Fruit fly (Drosophila melanogaster) whole organism, embryonic: ENCODE data around the gene chic.

ENCODE experiments used
- Blimp-1 ChIP-seq: fragments of 200-800 bp; sonication (Bioruptor generic); optimal IDR thresholded peaks from 3 replicates; lab custom pipeline; 2018; ENCODE audit warnings: missing biosample characterization, missing genetic modification characterization, mild to moderate bottlenecking, moderate library complexity, missing genetic modification reagents
- CG10543 ChIP-seq: fragments of 200-800 bp; sonication (Bioruptor generic); optimal IDR thresholded peaks from 3 replicates; lab custom pipeline; 2017; ENCODE audit warnings: missing biosample characterization, mild to moderate bottlenecking, missing genetic modification characterization, moderate library complexity
- CG10654 ChIP-seq: fragments of 200-800 bp; sonication (Bioruptor generic); optimal IDR thresholded peaks from 2 replicates; lab custom pipeline; 2016; ENCODE audit warnings: missing biosample characterization, missing genetic modification characterization
- CG15479 ChIP-seq: fragments of 200-800 bp; sonication (Bioruptor generic); optimal IDR thresholded peaks from 3 replicates; lab custom pipeline; 2019; ENCODE audit warnings: missing biosample characterization, mild to moderate bottlenecking, missing genetic modification characterization, moderate library complexity
- CG17328 ChIP-seq: fragments of 200-800 bp; sonication (Bioruptor generic); IDR thresholded peaks from 2 replicates; pipeline ENCODE4 v1.3.6; 2022; ENCODE audit warnings: missing biosample characterization, missing genetic modification characterization
- CG18599 ChIP-seq: fragments of 200-800 bp; sonication (Bioruptor generic); optimal IDR thresholded peaks from 3 replicates; lab custom pipeline; 2017; ENCODE audit warnings: missing biosample characterization, missing genetic modification characterization, mild to moderate bottlenecking, moderate library complexity, missing genetic modification reagents
- CG30403 ChIP-seq: fragments of 200-800 bp; sonication (Bioruptor generic); optimal IDR thresholded peaks from 3 replicates; lab custom pipeline; 2016; ENCODE audit warnings: missing biosample characterization, missing genetic modification characterization
- CG34422 ChIP-seq: fragments of 200-800 bp; sonication (Bioruptor generic); IDR thresholded peaks from 3 replicates; pipeline ENCODE4 v1.3.6; 2022; ENCODE audit warnings: missing biosample characterization, missing genetic modification characterization
- CG3995 ChIP-seq: fragments of 200-800 bp; sonication (Bioruptor generic); optimal IDR thresholded peaks from 3 replicates; lab custom pipeline; 2016; ENCODE audit warnings: missing biosample characterization, missing genetic modification characterization
- CG6683 ChIP-seq: fragments of 200-800 bp; sonication (Bioruptor generic); optimal IDR thresholded peaks from 2 replicates; lab custom pipeline; 2017; ENCODE audit warnings: missing biosample characterization, mild to moderate bottlenecking, missing genetic modification characterization, missing genetic modification reagents
- CG7839 ChIP-seq: fragments of 200-800 bp; sonication (Bioruptor generic); optimal IDR thresholded peaks from 3 replicates; lab custom pipeline; 2018; ENCODE audit warnings: missing biosample characterization, mild to moderate bottlenecking, missing genetic modification characterization, moderate library complexity
- GATAe ChIP-seq: fragments of 200-800 bp; sonication (Bioruptor generic); conservative IDR thresholded peaks from 2 replicates; pipeline ENCODE4 v1.3.6; 2022; ENCODE audit warnings: missing biosample characterization, missing genetic modification characterization
- H15 ChIP-seq: fragments of 200-800 bp; sonication (Bioruptor generic); IDR thresholded peaks from 3 replicates; pipeline ENCODE4 v1.3.6; 2022; ENCODE audit warnings: missing biosample characterization, missing genetic modification characterization
- H2.0 ChIP-seq: fragments of 200-800 bp; sonication (Bioruptor generic); IDR thresholded peaks from 2 replicates; pipeline ENCODE4 v1.3.6; 2022; ENCODE audit warnings: missing biosample characterization, missing genetic modification characterization
- HLH4C ChIP-seq: fragments of 200-800 bp; sonication (Bioruptor generic); IDR thresholded peaks from 3 replicates; pipeline ENCODE4 v1.3.6; 2022; ENCODE audit warnings: missing biosample characterization, missing genetic modification characterization; ENCODE audit not compliant: partially characterized antibody
- HLHmδ ChIP-seq: fragments of 200-800 bp; sonication (Bioruptor generic); optimal IDR thresholded peaks from 2 replicates; lab custom pipeline; 2018; ENCODE audit warnings: missing biosample characterization, mild to moderate bottlenecking, missing genetic modification characterization, moderate library complexity
- Hr51 ChIP-seq, 2 experiments: fragments of 200-800 bp; sonication (Bioruptor generic); optimal IDR thresholded peaks; 2 replicates in 1 of 2; 3 replicates in 1 of 2; lab custom pipeline; 2016 to 2018; ENCODE audit warnings: missing biosample characterization in 2 of 2, missing genetic modification characterization in 2 of 2, mild to moderate bottlenecking in 1 of 2, moderate library complexity in 1 of 2
- Myb ChIP-seq: fragments of 200-800 bp; sonication (Bioruptor generic); optimal IDR thresholded peaks from 2 replicates; lab custom pipeline; 2016; ENCODE audit warnings: missing biosample characterization, missing genetic modification characterization
- Ptx1 ChIP-seq: fragments of 200-800 bp; sonication (Bioruptor generic); IDR thresholded peaks from 2 replicates; pipeline ENCODE4 v1.3.6; 2022; ENCODE audit warnings: missing biosample characterization, missing genetic modification characterization
- Rfx ChIP-seq: fragments of 200-800 bp; sonication (Bioruptor generic); IDR thresholded peaks from 2 replicates; pipeline ENCODE4 v1.3.6; 2022; ENCODE audit warnings: missing biosample characterization, missing genetic modification characterization
- Sry-β ChIP-seq: fragments of 200-800 bp; sonication (Bioruptor generic); optimal IDR thresholded peaks from 2 replicates; lab custom pipeline; 2018; ENCODE audit warnings: missing biosample characterization, mild to moderate bottlenecking, missing genetic modification characterization, moderate library complexity
- Ssrp ChIP-seq: fragments of 200-800 bp; sonication (Bioruptor generic); optimal IDR thresholded peaks from 2 replicates; lab custom pipeline; 2018; ENCODE audit warnings: missing biosample characterization, mild to moderate bottlenecking, missing genetic modification characterization, moderate library complexity
- ac ChIP-seq: fragments of 200-800 bp; sonication (Bioruptor generic); optimal IDR thresholded peaks from 3 replicates; lab custom pipeline; 2017; ENCODE audit warnings: missing biosample characterization, mild to moderate bottlenecking, missing genetic modification characterization
- cg ChIP-seq: fragments of 200-800 bp; sonication (Bioruptor generic); optimal IDR thresholded peaks from 3 replicates; lab custom pipeline; 2019; ENCODE audit warnings: missing biosample characterization, mild to moderate bottlenecking, missing genetic modification characterization, moderate library complexity
- chn ChIP-seq: fragments of 200-800 bp; sonication (Bioruptor generic); optimal IDR thresholded peaks from 2 replicates; lab custom pipeline; 2016; ENCODE audit warnings: missing biosample characterization, missing genetic modification characterization
- crp ChIP-seq, 2 experiments: fragments of 200-800 bp; sonication (Bioruptor generic); optimal IDR thresholded peaks; 2 replicates in 1 of 2; 3 replicates in 1 of 2; lab custom pipeline; 2017; ENCODE audit warnings: missing biosample characterization in 2 of 2, missing genetic modification characterization in 2 of 2, mild to moderate bottlenecking in 1 of 2, moderate library complexity in 1 of 2
- exex ChIP-seq: fragments of 200-800 bp; sonication (Bioruptor generic); optimal IDR thresholded peaks from 4 replicates; lab custom pipeline; 2018; ENCODE audit warnings: missing biosample characterization, mild to moderate bottlenecking, missing genetic modification characterization, moderate library complexity
- ftz-f1 ChIP-seq: fragments of 200-800 bp; sonication (Bioruptor generic); optimal IDR thresholded peaks from 2 replicates; lab custom pipeline; 2016; ENCODE audit warnings: missing biosample characterization, missing genetic modification characterization
- gce ChIP-seq: fragments of 200-800 bp; sonication (Bioruptor generic); IDR thresholded peaks from 3 replicates; pipeline ENCODE4 v1.3.6; 2022; ENCODE audit warnings: missing biosample characterization, missing genetic modification characterization
- grn ChIP-seq: fragments of 200-800 bp; sonication (Bioruptor generic); optimal IDR thresholded peaks from 3 replicates; lab custom pipeline; 2017; ENCODE audit warnings: missing biosample characterization, missing genetic modification characterization
- hkb ChIP-seq, 2 experiments: fragments of 200-800 bp in 1 of 2; fragments of >200 bp in 1 of 2; sonication (Bioruptor generic) in 1 of 2; IDR thresholded peaks in 1 of 2; optimal IDR thresholded peaks in 1 of 2; 2 replicates each; pipeline versions ENCODE4 v1.3.6 to Lab custom; 2017 to 2022; ENCODE audit warnings: missing biosample characterization in 1 of 2, missing genetic modification characterization in 1 of 2
- ind ChIP-seq: fragments of 200-800 bp; sonication (Bioruptor generic); optimal IDR thresholded peaks from 3 replicates; lab custom pipeline; 2016; ENCODE audit warnings: missing biosample characterization, missing genetic modification characterization
- lab ChIP-seq: fragments of 200-800 bp; sonication (Bioruptor generic); optimal IDR thresholded peaks from 3 replicates; lab custom pipeline; 2017; ENCODE audit warnings: missing biosample characterization, missing genetic modification characterization, mild to moderate bottlenecking, moderate library complexity, missing genetic modification reagents
- lov ChIP-seq, 2 experiments: fragments of 200-800 bp in 1 of 2; fragments of >200 bp in 1 of 2; sonication (Bioruptor generic) in 1 of 2; IDR thresholded peaks in 1 of 2; optimal IDR thresholded peaks in 1 of 2; 2 replicates in 1 of 2; 3 replicates in 1 of 2; pipeline versions ENCODE4 v1.3.6 to Lab custom; 2017 to 2022; ENCODE audit warnings: missing biosample characterization in 1 of 2, missing genetic modification characterization in 1 of 2
- mirr ChIP-seq: fragments of 200-800 bp; sonication (Bioruptor generic); optimal IDR thresholded peaks from 3 replicates; lab custom pipeline; 2018; ENCODE audit warnings: missing biosample characterization, mild to moderate bottlenecking, missing genetic modification characterization
- nerfin-2 ChIP-seq: fragments of 200-800 bp; sonication (Bioruptor generic); IDR thresholded peaks from 2 replicates; pipeline ENCODE4 v1.3.6; 2022; ENCODE audit warnings: missing biosample characterization, missing genetic modification characterization; ENCODE audit not compliant: partially characterized antibody
- nmo ChIP-seq: fragments of 200-800 bp; sonication (Bioruptor generic); optimal IDR thresholded peaks from 2 replicates; lab custom pipeline; 2018; ENCODE audit warnings: missing biosample characterization, mild to moderate bottlenecking, missing genetic modification characterization, moderate library complexity
- odd ChIP-seq: fragments of 200-800 bp; sonication (Bioruptor generic); optimal IDR thresholded peaks from 2 replicates; lab custom pipeline; 2017; ENCODE audit warnings: missing biosample characterization, mild to moderate bottlenecking, missing genetic modification characterization
- sd ChIP-seq: fragments of 200-800 bp; sonication (Bioruptor generic); optimal IDR thresholded peaks from 3 replicates; lab custom pipeline; 2018; ENCODE audit warnings: missing biosample characterization, mild to moderate bottlenecking, missing genetic modification characterization, moderate library complexity
- sens ChIP-seq: fragments of 200-800 bp; sonication (Bioruptor generic); peaks from one replicate; lab custom pipeline; 2016; ENCODE audit warnings: missing biosample characterization, missing genetic modification characterization
- sqz ChIP-seq: fragments of 200-800 bp; sonication (Bioruptor generic); optimal IDR thresholded peaks from 3 replicates; lab custom pipeline; 2018; ENCODE audit warnings: missing biosample characterization, mild to moderate bottlenecking, missing genetic modification characterization
- wor ChIP-seq: fragments of 200-800 bp; sonication (Bioruptor generic); IDR thresholded peaks from 2 replicates; pipeline ENCODE4 v1.3.6; 2022; ENCODE audit warnings: missing biosample characterization, missing genetic modification characterization
- yki ChIP-seq: fragments of >200 bp; optimal IDR thresholded peaks from 3 replicates; lab custom pipeline; 2018
- z ChIP-seq: fragments of 200-800 bp; sonication (Bioruptor generic); IDR thresholded peaks from 3 replicates; pipeline ENCODE4 v1.3.6; 2022; ENCODE audit warnings: missing biosample characterization, missing genetic modification characterization

The chic gene

dm6 chr2L:5977070-5977728, 3.6 kb downstream of the chic start (continued):
- TF ChIP-seq chn (GFP tag; lab: Kevin White, UChicago) (peak; percentile 30), CG6683 (GFP tag; lab: Kevin White, UChicago) (peak; percentile 35), CG17328 (GFP tag; lab: Robert Waterston, UW) (no peak), gce (GFP tag; lab: Robert Waterston, UW) (no peak)

dm6 chr2L:5975601-5976000, 5.2 kb downstream of the chic start:
- no peak for TF ChIP-seq Myb (GFP tag; lab: Kevin White, UChicago)
- TF ChIP-seq exex (tag; lab: Kevin White, UChicago): peak; percentile 54
- no peak for TF ChIP-seq CG15479 (GFP tag; lab: Kevin White, UChicago)
- TF ChIP-seq Blimp-1 (GFP tag; lab: Kevin White, UChicago): peak; percentile 48
- no peak for TF ChIP-seq CG30403 (GFP tag; lab: Kevin White, UChicago)
- TF ChIP-seq crp (GFP tag; optimal IDR thresholded peaks at IDR 0.05; lab: Kevin White, UChicago): no peak
- peak; percentile 45 for TF ChIP-seq GATAe (GFP tag; lab: Robert Waterston, UW)
- TF ChIP-seq wor (GFP tag; lab: Robert Waterston, UW): no peak
- no peak for TF ChIP-seq chn (GFP tag; lab: Kevin White, UChicago)
- TF ChIP-seq z (GFP tag; lab: Robert Waterston, UW): peak; percentile 71; the same call in 1 of the 3 replicates
- TF ChIP-seq H2.0 (GFP tag; lab: Robert Waterston, UW): no peak
- no peak for TF ChIP-seq lov (optimal IDR thresholded peaks at IDR 0.05; lab: Kevin White, UChicago)
- no peak for TF ChIP-seq lov (GFP tag; IDR thresholded peaks at IDR 0.05; lab: Robert Waterston, UW)
- TF ChIP-seq ac: no peak
- no peak for TF ChIP-seq Ssrp (tag; lab: Kevin White, UChicago)
- TF ChIP-seq Sry-β (GFP tag; lab: Kevin White, UChicago): no peak
- peak; percentile 55 for TF ChIP-seq sd (tag; lab: Kevin White, UChicago)
- TF ChIP-seq mirr: peak; percentile 38
- TF ChIP-seq grn (GFP tag; lab: Kevin White, UChicago): peak; percentile 5
- no peak for TF ChIP-seq yki
- TF ChIP-seq sqz (GFP tag; lab: Kevin White, UChicago): peak; percentile 44
- TF ChIP-seq nmo (GFP tag; lab: Kevin White, UChicago): no peak
- TF ChIP-seq, all 482 proteins: peak for 8

- TF ChIP-seq Ssrp (tag; lab: Kevin White, UChicago) (no peak), cg (peak; percentile 16), HLH4C (0 out of 3 replicates have a peak, but pooled peaks have one; percentile 40), CG3995 (no peak), Ptx1 (GFP tag; lab: Robert Waterston, UW) (no peak), CG7839 (tag; lab: Kevin White, UChicago) (no peak), nerfin-2 (GFP tag; lab: Robert Waterston, UW) (no peak), gce (GFP tag; lab: Robert Waterston, UW) (0 out of 3 replicates have a peak, but pooled peaks have one; percentile 31), ftz-f1 (GFP tag; lab: Kevin White, UChicago) (peak; percentile 71), CG10654 (no peak), Hr51 (GFP tag; optimal IDR thresholded peaks at IDR 0.05; lab: Kevin White, UChicago) (no peak), CG34422 (GFP tag; lab: Robert Waterston, UW) (0 out of 3 replicates have a peak, but pooled peaks have one; percentile 19), Rfx (peak; percentile 39; the same call in 1 of the 2 replicates), ind (GFP tag; lab: Kevin White, UChicago) (no peak), odd (GFP tag; lab: Kevin White, UChicago) (no peak), CG10543 (GFP tag; lab: Kevin White, UChicago) (no peak), hkb (optimal IDR thresholded peaks at IDR 0.05; lab: Kevin White, UChicago) (no peak), hkb (GFP tag; IDR thresholded peaks at IDR 0.05; lab: Robert Waterston, UW) (0 out of 2 replicates have a peak, but pooled peaks have one; percentile 12), HLHmδ (GFP tag; lab: Kevin White, UChicago) (no peak), lab (GFP tag; lab: Kevin White, UChicago) (peak; percentile 5), CG18599 (GFP tag; lab: Kevin White, UChicago) (peak; percentile 15), sens (GFP tag; lab: Kevin White, UChicago) (peak; percentile 23), H15 (GFP tag; lab: Robert Waterston, UW) (no peak)
Measured at dm6 chr2L:5975025-5975539, 5.7 kb downstream of the chic start.
